Fruit fly (Drosophila melanogaster) whole organism: ENCODE results near the gene CG46303.

Experiments used
- CG8478 ChIP-seq: fragments of >200 bp; optimal IDR thresholded peaks from 2 replicates; lab custom pipeline; 2018; ENCODE audit warnings: inconsistent platforms
- Dll ChIP-seq: fragments of >200 bp; optimal IDR thresholded peaks from 2 replicates; lab custom pipeline; 2017
- psq ChIP-seq: fragments of >200 bp; optimal IDR thresholded peaks from 2 replicates; lab custom pipeline; 2017

DNA sequence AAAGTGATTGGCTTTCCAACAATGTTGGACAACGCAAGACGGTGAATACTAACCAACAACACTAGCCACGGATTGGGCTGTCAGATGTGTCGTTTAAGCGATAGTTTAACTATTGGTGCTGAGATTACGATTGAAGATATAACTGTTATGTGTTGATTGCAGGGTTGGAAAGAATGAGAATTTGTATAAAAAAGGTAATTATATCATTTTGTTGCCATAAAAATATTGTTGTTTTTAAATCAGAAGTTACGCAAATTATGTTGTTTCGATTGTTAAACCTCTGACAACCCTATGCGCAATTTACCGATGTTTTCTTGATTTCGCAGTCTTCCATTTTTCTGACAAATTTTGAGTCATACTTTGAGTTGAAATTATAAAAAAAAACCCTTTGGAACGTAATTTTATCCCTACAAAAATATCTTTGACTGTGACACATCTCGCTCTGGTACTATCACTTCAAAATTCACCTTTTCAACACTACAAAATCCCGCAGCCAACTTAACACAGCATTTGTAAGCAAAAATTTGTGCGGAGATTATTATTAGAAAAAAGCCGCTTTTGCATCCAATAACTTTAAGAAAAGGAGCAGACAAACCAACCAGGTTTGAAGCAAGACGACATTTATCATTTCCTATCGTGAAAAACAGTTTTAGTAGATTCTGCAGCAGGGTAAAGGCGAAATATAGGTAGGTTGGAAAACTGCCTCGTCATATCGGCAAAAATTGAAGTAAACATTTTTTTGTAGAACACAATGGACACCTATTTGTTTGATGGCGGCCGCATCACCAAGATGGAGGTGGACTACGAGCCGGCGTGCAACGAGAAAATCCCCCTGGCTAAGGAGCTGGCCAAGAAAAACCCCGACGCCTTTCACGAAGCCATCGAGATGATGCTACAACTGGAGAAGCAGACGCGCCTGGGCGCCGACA lies 32.5 kb upstream of the CG46303 start, which contains the start of the genes Hat1 and Rpn5:
- TF ChIP-seq CG8478 (lab: Kevin White, UChicago), result no peak
- no peak for TF ChIP-seq Dll (lab: Kevin White, UChicago)
- TF ChIP-seq psq (lab: Kevin White, UChicago), result no peak
